Worm (Caenorhabditis elegans): ENCODE results near the gene cyp-34A2.

The cyp-34A2 gene

DNA sequence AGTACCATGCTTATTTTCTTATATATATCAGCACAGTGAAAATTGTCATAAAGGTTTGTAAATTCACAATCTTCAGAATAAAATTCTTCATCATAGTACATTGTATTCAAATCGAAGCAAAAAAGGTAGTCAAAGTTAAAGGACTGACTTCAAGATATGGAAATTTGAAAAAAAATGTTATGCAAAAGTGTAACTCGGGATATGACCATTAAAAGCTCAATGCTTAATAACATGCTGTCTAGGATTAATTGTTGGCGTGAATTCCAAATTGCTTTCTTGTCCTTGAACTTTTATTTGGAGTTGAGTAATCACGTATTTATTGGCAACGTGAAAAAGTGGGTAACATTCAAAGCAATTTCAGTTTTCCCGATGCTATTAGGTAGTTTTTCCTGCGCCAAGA lies 16.1 kb downstream of the cyp-34A2 start, which contains the start of gene srw-16:
Gene srw-16 (minus strand): TSS at position 101 of the 400 bp plus-strand sequence.
- no peak for TF ChIP-seq D2030.7 (GFP tag; IDR thresholded peaks at IDR 0.05)

DNA sequence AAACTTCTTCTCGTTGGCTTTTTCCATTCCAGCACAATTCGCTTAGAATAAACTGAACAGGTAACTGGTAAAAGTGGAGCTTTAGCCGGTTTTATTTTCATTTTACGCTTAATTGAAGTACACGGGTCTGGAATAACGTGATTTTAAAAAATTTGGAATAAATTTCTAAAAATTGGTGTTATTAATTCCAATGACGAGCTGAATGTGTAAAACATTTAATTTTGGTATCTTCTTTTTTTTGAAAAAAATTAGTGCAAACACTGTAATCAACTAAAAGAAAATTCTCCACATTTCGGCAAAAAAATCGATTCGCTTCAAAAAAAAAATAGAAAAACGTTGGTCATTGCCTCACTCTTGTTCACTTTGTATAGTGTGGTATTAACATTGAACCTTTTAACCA lies 18.6 kb downstream of the cyp-34A2 start, which contains the start of gene T10H4.4:
Gene T10H4.4 (minus strand): TSS at position 101 of the 400 bp plus-strand sequence.
- TF ChIP-seq bed-1 (GFP tag; IDR thresholded peaks at IDR 0.05) = no peak

DNA sequence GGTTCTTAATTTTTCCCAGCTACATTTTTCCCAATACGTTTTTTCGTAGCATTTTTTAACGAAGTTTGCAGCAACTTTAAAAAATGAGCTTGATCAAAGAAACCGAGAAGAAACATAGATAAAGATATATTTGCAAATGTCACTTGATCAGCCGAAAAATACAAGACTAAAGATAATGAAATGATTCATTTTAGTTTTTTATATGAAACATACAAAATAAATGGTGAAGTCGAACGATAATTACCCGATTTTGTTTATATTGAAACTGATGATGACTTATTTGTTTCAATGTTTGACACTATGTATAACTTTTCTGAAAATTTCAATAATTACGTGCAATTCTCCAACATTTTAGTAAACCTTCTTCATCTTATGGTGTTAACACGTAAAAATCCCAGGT lies 22.6 kb downstream of the cyp-34A2 start, which contains the start of gene srw-22:
Gene srw-22 (plus strand): TSS at position 301 of the 400 bp plus-strand sequence.
- TF ChIP-seq F39B2.1 (GFP tag; IDR thresholded peaks at IDR 0.05) (no peak), nhr-27 (tag; optimal IDR thresholded peaks at IDR 0.05) (no peak), mes-4 (tag; optimal IDR thresholded peaks at IDR 0.05) (no peak), lsy-27 (tag; optimal IDR thresholded peaks at IDR 0.05; ENCODE audit: borderline replicate concordance, insufficient read depth) (no peak), snpc-1.1 (tag; optimal IDR thresholded peaks at IDR 0.05; ENCODE audit: insufficient read depth) (no peak), bed-2 (GFP tag; IDR thresholded peaks at IDR 0.05) (no peak), attf-3 (GFP tag; conservative IDR thresholded peaks at IDR 0.05) (no peak), hlh-12 (tag; optimal IDR thresholded peaks at IDR 0.05) (no peak), rec-8 (tag; optimal IDR thresholded peaks at IDR 0.05) (no peak), hmg-20 (GFP tag; IDR thresholded peaks at IDR 0.05) (no peak), B0019.2 (GFP tag; conservative IDR thresholded peaks at IDR 0.05) (no peak), nfya-1 (tag; optimal IDR thresholded peaks at IDR 0.05; ENCODE audit: borderline replicate concordance, insufficient read depth) (no peak), unc-130 (GFP tag; optimal IDR thresholded peaks at IDR 0.05) (no peak), egrh-3 (GFP tag; IDR thresholded peaks at IDR 0.05) (no peak), Y56A3A.18 (GFP tag; IDR thresholded peaks at IDR 0.05) (no peak), K12H6.12 (tag; optimal IDR thresholded peaks at IDR 0.05) (no peak), egl-44 (GFP tag; IDR thresholded peaks at IDR 0.05) (no peak), cebp-1 (GFP tag; IDR thresholded peaks at IDR 0.05) (no peak), cebp-1 (tag; optimal IDR thresholded peaks at IDR 0.05) (no peak), attf-5 (GFP tag; optimal IDR thresholded peaks at IDR 0.05) (no peak)

DNA sequence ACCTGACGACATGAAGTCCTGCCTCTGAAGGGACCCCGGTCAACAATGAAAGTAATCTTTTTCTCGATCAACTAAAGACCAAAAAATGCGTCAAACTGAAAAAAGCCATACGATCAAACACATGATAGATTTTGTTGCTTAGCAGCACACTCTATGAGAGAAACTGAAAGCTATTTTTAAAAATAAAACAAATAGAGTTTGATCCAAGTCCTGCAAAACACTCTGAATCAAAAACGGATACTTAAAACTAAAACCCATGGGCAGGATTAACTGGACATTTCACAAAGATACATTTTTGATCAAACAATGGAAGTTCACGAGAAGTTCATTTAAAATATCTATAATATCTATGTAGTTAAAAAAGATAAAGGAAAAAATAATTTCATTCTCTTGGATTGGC lies 23.5 kb downstream of the cyp-34A2 start, which contains the start of gene T10H4.13:
Gene T10H4.13 (minus strand): TSS at position 101 of the 400 bp plus-strand sequence.
- TF ChIP-seq nfyb-1 (GFP tag; IDR thresholded peaks at IDR 0.05) (no peak), egl-18 (GFP tag; IDR thresholded peaks at IDR 0.05) (no peak), aptf-3 (GFP tag; IDR thresholded peaks at IDR 0.05) (no peak), T07F8.4 (tag; optimal IDR thresholded peaks at IDR 0.05) (no peak), lin-54 (GFP tag; optimal IDR thresholded peaks at IDR 0.05) (no peak), attf-5 (GFP tag; optimal IDR thresholded peaks at IDR 0.05) (no peak)

DNA sequence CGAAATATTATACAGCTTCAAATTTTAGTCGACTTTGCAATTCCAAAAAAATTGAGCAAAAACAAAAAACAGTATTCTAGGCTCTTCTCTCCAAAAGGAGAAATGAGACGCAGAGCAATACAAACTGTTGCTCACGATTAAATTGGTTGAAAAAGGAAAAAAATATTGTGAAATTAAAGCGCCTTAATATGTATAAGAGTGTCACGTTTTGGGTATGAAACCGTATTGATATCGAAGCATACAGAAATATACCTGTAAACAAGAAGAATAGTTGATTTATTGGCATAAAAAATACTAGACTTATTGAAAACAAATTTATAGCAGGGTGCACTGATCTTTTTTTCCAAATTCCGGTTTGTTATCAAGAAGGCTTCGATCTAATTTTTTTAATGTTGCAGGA lies 25.1 kb downstream of the cyp-34A2 start, which contains the start of gene M01B2.13:
Gene M01B2.13 (minus strand): TSS at position 101 of the 400 bp plus-strand sequence.
- TF ChIP-seq ekl-4 (GFP tag; IDR thresholded peaks at IDR 0.05) (no peak), snpc-1.3 (tag; optimal IDR thresholded peaks at IDR 0.05; ENCODE audit: insufficient read depth) (no peak), bed-1 (GFP tag; IDR thresholded peaks at IDR 0.05) (no peak), B0336.3 (GFP tag; IDR thresholded peaks at IDR 0.05) (no peak), B0261.1 (tag; optimal IDR thresholded peaks at IDR 0.05) (no peak), B0019.2 (GFP tag; conservative IDR thresholded peaks at IDR 0.05) (no peak), fkh-3 (tag; optimal IDR thresholded peaks at IDR 0.05) (no peak), tlf-1 (GFP tag; optimal IDR thresholded peaks at IDR 0.05) (no peak), Y53G8AR.9 (GFP tag; conservative IDR thresholded peaks at IDR 0.05) (no peak), Y53F4B.3 (GFP tag; IDR thresholded peaks at IDR 0.05) (no peak), hmg-1.2 (GFP tag; IDR thresholded peaks at IDR 0.05) (no peak), snpc-1.1 (tag; optimal IDR thresholded peaks at IDR 0.05; ENCODE audit: insufficient read depth) (no peak)

All from whole organism, young adult.